Fruit fly (Drosophila melanogaster) S2 (cell line): ENCODE measurements around the gene CG15172.

Experiments
- CG8478 ChIP-seq: fragments of >200 bp; optimal IDR thresholded peaks from 2 replicates; lab custom pipeline; 2018
- CTCF ChIP-seq, 2 experiments: fragments of >200 bp; optimal IDR thresholded peaks; 2 replicates each; lab custom pipeline; 2018

Gene CG15172

DNA sequence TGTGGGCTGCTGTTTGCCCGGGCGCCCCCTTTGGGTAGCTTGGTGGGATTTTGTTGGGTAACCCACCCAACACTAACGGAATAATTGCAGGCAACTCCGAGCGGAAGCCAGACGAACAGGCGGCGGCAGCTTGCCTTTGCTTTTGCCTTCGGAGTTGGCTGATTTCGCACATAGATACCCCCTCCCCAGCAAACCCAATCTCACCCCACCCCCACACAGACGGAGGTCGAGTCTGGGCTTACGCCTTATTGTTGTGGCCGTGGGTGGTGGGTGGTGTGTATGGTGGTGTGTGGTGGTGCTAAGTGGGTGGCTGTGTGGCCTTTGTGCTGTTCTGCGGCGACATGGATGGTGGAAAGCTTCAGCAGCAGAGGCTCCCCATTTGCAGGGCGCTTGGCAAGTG is 6.6 kb upstream of the CG15172 start:
- no peak for TF ChIP-seq CG8478 (lab: Kevin White, UChicago)
- no peak for TF ChIP-seq CTCF (optimal IDR thresholded peaks at IDR 0.05; lab: Kevin White, UChicago)

DNA sequence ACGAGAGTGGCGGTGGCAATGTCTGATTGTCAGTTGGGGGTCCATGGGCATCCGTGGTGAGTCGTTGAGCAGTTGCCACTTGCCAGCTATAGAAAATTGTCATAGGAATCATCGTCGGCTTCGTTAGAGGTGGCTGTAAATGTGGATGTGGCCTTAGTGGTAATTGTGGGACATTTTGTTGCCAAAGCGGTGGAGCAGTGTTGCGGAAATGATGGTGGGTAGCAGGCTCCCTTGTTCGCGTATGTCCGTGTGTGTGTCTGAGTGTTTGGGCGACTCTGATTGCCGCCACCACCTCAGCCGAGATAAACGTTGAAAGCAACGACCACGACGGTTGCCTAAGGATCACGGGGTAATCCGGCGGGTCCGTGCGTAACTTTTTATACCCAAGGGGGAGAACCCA is 5.2 kb upstream of the CG15172 start:
- TF ChIP-seq CG8478 (lab: Kevin White, UChicago) (no peak), CTCF (optimal IDR thresholded peaks at IDR 0.05; lab: Kevin White, UChicago) (no peak)

DNA sequence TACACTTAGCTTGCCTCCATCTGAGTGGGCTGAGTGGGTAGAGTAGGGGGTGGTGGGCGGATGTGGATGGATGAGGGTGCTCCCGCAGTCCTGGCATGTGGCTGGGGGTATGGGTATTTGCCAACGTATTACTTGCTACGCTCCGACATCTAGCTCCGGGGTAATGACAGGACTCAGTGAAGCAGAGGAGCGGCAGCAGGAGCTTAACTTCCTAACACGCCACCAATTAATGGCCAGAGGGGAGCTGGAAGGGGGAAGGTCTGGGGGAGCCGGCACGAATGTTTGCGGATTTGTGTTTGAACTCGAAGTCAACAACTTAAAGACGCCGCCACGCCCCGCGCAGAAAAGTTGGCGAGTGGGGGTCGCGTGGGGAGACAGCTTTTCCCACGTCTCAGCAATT is 4.0 kb upstream of the CG15172 start:
- TF ChIP-seq CTCF (optimal IDR thresholded peaks at IDR 0.05; lab: Kevin White, UChicago) (no peak), CG8478 (lab: Kevin White, UChicago) (no peak)

DNA sequence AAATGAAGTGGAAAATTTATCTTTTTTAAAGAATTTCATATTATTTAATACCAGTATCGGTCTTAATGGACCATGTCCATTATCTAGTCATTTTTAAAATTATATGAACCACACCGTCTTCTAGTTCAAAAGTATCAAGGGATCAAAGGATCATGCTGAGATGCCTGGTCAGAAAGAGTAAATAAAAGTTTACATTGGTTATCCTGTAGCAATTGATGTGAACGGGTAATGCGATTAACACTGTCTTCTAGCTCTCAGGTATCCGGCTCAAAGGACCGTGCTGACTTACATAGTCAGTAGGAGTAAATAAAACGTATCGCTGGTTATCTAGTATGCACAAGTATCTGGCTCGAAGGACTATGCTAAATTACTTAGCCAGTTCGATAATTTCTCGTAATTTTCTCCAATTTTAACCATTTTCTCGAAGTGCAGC is 3.0 kb upstream of the CG15172 start:
- TF ChIP-seq CG8478 (lab: Kevin White, UChicago) (no peak), CTCF (optimal IDR thresholded peaks at IDR 0.05; lab: Kevin White, UChicago) (no peak)

DNA sequence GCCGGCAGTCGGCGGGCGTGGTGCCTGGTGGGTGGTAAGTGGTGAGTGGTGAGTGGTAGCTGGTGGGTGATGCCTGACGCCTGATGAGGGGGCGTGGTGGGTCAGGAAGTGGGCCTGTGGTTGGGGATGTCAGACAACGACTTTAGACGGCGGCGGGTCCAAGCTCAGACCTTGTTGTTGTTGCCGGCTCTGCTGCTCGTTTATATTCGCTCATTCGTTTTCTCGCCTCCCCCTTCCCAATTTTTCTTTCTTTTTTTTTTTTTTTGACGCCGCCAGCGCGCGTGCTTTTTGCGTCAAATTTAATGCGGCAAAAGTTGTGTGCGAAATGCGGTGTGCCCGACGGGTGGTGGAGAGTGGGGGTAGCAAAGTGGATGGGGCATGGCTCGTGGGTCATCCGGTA is 2.6 kb upstream of the CG15172 start:
- TF ChIP-seq CTCF (optimal IDR thresholded peaks at IDR 0.05; lab: Kevin White, UChicago) (no peak), CG8478 (lab: Kevin White, UChicago) (no peak)

DNA sequence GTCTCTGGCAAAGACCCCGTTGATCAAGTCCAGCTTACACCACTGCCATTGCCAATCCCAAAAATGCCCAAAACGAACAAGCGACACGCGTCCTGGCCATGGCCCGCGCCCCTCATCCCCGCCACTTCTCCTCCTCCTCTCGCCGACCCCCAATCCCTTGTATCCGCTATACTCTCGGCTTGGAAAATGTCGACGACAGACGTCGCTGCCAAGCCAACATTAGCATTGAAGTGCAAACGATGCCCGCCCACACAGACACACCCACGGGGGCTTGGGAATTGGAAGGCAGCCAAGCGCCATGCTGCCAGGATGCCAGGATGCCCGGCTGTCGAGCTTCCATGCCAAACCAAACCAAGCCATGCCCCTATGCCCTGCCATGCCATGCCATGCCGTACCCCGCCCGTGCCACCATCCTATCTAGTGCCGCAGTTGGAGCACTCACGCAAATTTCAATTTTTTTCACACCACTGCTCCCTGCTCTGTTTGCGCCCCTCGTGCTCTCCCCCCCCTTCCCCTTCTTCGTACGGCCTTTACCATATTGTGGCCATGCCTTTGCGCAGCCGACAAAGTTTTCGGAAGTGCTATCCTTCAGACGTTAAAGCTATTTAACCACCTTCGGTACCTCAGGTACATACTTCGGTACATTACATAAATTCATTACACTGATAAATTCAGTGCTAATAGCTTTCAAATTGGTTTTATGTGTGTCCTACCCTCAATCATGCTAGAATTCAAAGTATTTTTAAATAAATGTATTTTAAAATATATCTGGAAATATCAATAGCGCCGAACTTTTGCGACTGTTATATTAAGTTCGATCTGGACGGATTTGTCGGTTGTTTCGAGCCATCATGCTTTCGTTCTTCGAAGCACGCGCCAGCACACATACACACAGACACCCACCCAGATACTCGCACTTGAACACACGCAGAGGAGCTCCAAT is 668 bp upstream of the CG15172 start:
- TF ChIP-seq CTCF (optimal IDR thresholded peaks at IDR 0.05; lab: Kevin White, UChicago) = no peak
- no peak for TF ChIP-seq CG8478 (lab: Kevin White, UChicago)

DNA sequence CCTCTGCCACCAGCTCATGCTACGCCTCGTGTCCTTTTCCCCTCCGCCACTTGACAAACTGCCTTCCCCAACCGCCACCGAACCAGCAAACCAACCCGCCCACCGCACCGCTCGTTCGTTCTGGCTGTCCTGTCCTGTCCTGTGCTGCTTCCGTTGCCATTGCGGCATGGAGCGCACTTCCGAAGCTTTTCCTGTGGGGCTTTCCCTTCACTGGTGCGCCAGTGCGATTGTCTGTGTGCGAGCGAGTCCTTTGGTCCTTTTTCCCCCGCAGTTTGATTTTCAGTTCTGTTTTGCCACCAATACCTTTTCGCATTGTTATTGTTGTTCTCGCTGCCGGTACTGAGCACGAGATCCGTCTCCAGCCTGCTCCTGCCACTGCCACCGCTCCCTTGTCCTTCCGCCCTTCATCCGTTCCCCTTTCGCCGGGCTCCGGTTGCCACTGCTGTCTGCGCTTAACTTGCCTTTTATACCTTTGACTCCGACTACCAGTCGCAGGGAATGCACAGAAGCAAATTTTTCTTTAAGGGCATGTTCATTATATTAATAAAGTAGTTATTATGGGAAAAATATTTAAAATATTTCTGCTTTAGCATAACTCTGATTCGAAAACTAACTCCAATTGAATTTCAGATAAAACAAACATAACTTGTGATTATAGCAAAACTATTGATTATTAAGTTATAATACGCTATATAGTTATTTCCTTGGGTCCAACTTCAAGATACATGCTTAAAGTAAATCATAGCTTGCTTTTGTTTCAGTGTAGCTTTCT is 1.9 kb downstream of the CG15172 start:
- TF ChIP-seq CTCF (optimal IDR thresholded peaks at IDR 0.05; lab: Kevin White, UChicago) (no peak), CG8478 (lab: Kevin White, UChicago) (no peak)

DNA sequence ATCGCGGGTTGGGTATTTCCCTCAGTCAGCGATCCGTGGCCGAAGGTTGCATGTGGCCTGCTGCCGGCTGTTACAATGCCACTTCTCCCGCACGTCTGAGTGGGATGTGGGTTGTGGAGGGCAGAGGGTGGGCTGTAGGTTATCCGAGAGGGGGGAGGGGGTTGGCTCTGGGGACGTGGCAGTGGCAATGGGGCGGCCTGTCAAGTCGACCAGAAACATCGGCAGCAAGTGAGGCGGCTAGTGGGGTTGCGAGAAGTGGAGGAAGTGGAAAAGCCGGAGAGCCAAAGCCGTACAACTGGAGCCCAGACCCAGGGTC is 2.5 kb downstream of the CG15172 start:
- TF ChIP-seq CG8478 (lab: Kevin White, UChicago) (no peak), CTCF (optimal IDR thresholded peaks at IDR 0.05; lab: Kevin White, UChicago) (no peak)

DNA sequence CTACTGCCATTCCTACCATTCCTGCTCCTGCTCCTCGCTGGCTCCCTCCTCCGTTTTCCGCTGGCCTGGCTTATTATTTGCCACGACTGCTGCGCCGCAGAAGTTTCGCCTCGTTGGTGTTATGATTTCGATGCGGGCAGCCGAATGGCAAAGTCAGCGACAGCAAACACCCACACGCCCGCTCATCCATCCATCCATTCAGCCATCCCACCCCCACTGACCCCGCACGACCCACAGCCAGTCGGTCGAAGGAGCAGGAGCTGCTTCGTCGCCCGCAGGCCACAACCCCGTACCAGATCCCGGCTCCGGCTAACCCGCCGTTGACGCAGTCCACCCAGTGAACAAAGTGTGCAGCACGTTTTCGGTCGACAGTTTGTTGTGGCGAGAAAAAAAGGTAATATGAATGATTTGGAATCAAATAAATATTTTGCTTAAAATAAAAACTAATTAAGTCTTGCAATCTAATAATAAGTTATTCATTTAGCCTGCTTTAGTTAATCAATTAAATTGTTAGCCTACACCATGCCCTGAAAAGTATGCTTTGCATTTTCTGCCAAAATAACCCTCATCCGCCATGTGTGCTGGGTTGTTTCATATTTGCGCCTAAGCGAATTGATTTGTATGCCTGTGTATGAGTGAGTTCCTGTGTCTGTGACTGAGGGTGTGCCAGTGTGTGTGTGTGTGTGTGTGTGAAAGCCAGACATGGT is 4.4 kb downstream of the CG15172 start:
- TF ChIP-seq CTCF (optimal IDR thresholded peaks at IDR 0.05; lab: Kevin White, UChicago) (no peak), CG8478 (lab: Kevin White, UChicago) (no peak)

DNA sequence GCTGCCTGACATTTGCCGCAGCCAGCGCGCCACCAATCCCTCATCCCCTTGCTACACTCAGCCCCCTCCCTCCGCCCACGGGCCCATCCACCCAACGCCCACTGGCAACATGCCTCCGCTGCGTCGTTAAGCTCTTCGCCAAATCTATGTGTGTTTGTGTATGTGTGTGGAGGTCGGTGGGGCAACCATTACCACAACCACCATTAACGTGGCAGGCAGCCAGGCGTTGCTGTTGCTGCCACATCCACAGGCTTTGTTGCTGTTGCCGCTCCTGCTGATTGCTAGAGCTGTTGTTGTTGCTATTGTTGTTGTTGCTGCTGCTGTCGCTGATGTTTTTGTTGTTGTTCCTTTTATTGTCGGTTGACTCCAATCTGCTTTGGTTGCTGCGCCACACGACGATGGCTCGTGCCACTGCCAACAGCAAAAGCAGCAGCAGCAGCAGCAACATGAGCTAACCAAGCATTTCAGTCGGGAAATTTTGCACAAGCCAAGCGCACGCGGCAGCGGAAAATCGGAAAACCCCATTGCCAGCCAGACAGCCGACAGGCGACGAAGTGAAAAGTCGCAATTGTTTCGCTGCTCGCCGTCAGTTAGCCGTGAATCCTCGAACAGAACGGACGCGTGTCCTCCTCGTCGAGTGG is 5.1 kb downstream of the CG15172 start, which contains the start of gene Sidpn:
TSS of gene Sidpn (plus strand) at position 465 of the 641 bp plus-strand sequence.
- TF ChIP-seq CG8478 (lab: Kevin White, UChicago) = no peak

DNA sequence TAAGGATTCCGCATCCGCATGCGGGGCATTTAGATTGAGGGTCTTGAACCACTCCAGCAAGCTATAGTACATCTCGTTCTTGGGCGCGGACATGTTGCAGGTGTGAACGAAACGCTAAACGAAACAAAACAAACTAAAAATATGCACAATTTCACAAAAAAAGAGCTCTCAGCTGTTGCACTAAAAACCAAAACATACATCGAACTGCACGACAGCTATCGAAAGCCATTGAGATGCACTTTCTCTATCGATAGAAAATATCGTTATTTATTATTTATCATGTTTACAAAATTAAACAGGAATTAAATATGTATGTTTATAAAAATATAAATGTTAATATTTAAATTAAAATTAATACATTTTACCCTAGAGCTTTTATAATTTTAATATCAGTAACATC is 11.1 kb downstream of the CG15172 start, which contains the start of gene hook:
TSS of gene hook (minus strand) at position 211 of the 400 bp plus-strand sequence.
- TF ChIP-seq CTCF (optimal IDR thresholded peaks at IDR 0.05; lab: Kevin White, UChicago) (no peak), CG8478 (lab: Kevin White, UChicago) (no peak)

DNA sequence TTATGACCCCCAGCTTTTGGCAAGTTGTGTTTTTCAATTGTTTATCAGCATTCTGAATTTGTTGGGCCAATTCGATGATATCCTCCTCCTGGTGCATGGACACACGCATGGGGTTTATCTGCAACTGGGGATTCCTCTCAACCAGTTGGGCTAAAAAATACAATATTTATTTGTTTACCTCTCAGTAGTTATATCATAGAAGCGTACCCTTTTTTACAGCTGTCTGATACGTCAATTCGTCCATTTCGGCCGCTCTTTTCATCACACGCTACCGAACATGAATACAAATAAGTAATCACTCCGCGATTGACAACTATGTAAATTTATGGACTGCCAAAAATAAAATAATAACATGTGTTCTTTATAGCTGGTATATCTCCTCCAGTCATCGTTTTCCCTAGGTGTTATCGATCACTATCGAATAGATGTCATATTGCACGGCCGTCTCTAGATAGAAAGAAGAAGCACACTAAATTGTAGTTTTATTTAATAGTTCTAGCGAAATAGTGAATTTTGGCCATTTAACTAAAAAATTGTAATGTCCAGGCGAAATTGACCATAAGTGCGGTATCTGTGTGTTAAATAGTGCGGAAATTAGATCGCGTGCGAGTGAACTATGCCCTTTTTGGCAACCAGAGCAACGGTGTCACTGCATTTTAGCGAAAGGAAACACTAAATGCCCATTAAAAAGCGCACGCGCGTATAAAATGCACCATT is 12.2 kb downstream of the CG15172 start, which contains the start of the genes mib2 and CG31800:
TSS of gene mib2 (plus strand) at position 232 of the 717 bp plus-strand sequence.
TSS of gene CG31800 (minus strand) at position 364 of the 717 bp plus-strand sequence.
- no peak for TF ChIP-seq CTCF (optimal IDR thresholded peaks at IDR 0.05; lab: Kevin White, UChicago)
- TF ChIP-seq CG8478 (lab: Kevin White, UChicago) = no peak

DNA sequence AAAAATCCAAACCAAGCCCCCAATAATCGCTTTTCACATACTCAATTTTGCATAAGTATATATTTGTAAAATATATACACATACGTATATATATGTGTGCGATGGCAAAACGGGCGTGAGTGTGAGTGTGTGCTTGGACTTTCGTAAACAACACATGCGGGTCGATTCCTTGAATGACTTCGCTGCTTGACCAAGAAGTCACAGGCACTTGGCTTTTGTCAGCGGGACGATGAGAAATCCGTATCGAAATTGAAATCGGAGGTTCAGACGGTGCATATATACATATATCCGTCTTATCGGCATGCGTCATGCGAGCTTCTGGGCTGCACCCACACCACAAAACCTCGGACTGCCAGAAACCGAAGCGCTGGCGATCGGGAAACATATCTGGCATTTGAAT is 12.8 kb downstream of the CG15172 start:
- TF ChIP-seq CG8478 (lab: Kevin White, UChicago) (no peak), CTCF (optimal IDR thresholded peaks at IDR 0.05; lab: Kevin White, UChicago) (no peak)
